Fruit fly (Drosophila melanogaster): Measurements from ENCODE around the gene CG12237.
A peak's percentile ranks its signal among the peaks of the same experiment; 100 is the strongest.

CG12237 gene

dm6 chrX:19683040-19683875, 40.6 kb upstream of the CG12237 start, which contains the start of the genes dome and Ubqn (continued):
- TF ChIP-seq CG1603 (tag; optimal IDR thresholded peaks at IDR 0.05) (peak; percentile 79), CG33213 (GFP tag; optimal IDR thresholded peaks at IDR 0.05) (no peak), fd64A (GFP tag; optimal IDR thresholded peaks at IDR 0.05) (no peak), CG12299 (tag; optimal IDR thresholded peaks at IDR 0.05) (no peak), Atf3 (GFP tag; optimal IDR thresholded peaks at IDR 0.05) (no peak), luna (GFP tag; optimal IDR thresholded peaks at IDR 0.05) (no peak), sim (GFP tag; IDR thresholded peaks at IDR 0.05) (no peak), wdn (GFP tag; IDR thresholded peaks at IDR 0.05) (no peak), gro (GFP tag; optimal IDR thresholded peaks at IDR 0.05) (no peak), Eip74EF (GFP tag; optimal IDR thresholded peaks at IDR 0.05) (no peak), vvl (GFP tag; IDR thresholded peaks at IDR 0.05) (no peak; the same call in 1 of the 2 replicates), abd-A (tag; optimal IDR thresholded peaks at IDR 0.05) (no peak), Ptx1 (GFP tag; IDR thresholded peaks at IDR 0.05) (no peak), NC2β (GFP tag; optimal IDR thresholded peaks at IDR 0.05) (peak; percentile 33), CG14710 (tag; optimal IDR thresholded peaks at IDR 0.05) (peak; percentile 76), CG3065 (GFP tag; optimal IDR thresholded peaks at IDR 0.05) (no peak), nerfin-1 (tag; optimal IDR thresholded peaks at IDR 0.05) (no peak), her (GFP tag; optimal IDR thresholded peaks at IDR 0.05) (no peak), sens (GFP tag) (peak; percentile 72), pzg (GFP tag; optimal IDR thresholded peaks at IDR 0.05) (peak; percentile 94), CG10654 (GFP tag; optimal IDR thresholded peaks at IDR 0.05) (no peak), E2f2 (GFP tag; IDR thresholded peaks at IDR 0.05) (peak; percentile 39), dysf (GFP tag; IDR thresholded peaks at IDR 0.05) (no peak), Meics (GFP tag; optimal IDR thresholded peaks at IDR 0.05) (peak; percentile 36), Hr78 (GFP tag; optimal IDR thresholded peaks at IDR 0.05) (no peak), Lim3 (GFP tag; IDR thresholded peaks at IDR 0.05) (no peak), kni (GFP tag; optimal IDR thresholded peaks at IDR 0.05) (peak; percentile 34), Hsf (GFP tag; optimal IDR thresholded peaks at IDR 0.05) (peak; percentile 12), CG31441 (GFP tag; IDR thresholded peaks at IDR 0.05) (no peak), run (tag; optimal IDR thresholded peaks at IDR 0.05) (no peak), Taf1 (GFP tag; IDR thresholded peaks at IDR 0.05) (no peak), Rfx (GFP tag; IDR thresholded peaks at IDR 0.05) (no peak), CG10147 (GFP tag; optimal IDR thresholded peaks at IDR 0.05) (no peak), CG7987 (GFP tag; optimal IDR thresholded peaks at IDR 0.05) (no peak), BtbVII (GFP tag; optimal IDR thresholded peaks at IDR 0.05) (peak; percentile 25), CG13894 (tag; optimal IDR thresholded peaks at IDR 0.05) (peak; percentile 33), jigr1 (GFP tag; IDR thresholded peaks at IDR 0.05) (no peak), hb (GFP tag; IDR thresholded peaks at IDR 0.05; ENCODE audit: partially characterized antibody) (peak; percentile 93), z (GFP tag; IDR thresholded peaks at IDR 0.05) (no peak), chn (GFP tag; optimal IDR thresholded peaks at IDR 0.05) (no peak), Lpt (GFP tag; optimal IDR thresholded peaks at IDR 0.05) (no peak), kah (GFP tag; optimal IDR thresholded peaks at IDR 0.05) (peak; percentile 33), CG2199 (GFP tag; IDR thresholded peaks at IDR 0.05) (no peak), Vsx1 (GFP tag; optimal IDR thresholded peaks at IDR 0.05) (no peak), aop (GFP tag; IDR thresholded peaks at IDR 0.05) (no peak), CG9727 (GFP tag; optimal IDR thresholded peaks at IDR 0.05) (peak; percentile 22), CG4854 (GFP tag; optimal IDR thresholded peaks at IDR 0.05) (no peak), CG12219 (GFP tag; optimal IDR thresholded peaks at IDR 0.05) (no peak), Stat92E (GFP tag; optimal IDR thresholded peaks at IDR 0.05) (peak in 2 of 3 experiments; percentile 41 to 100), B-H1 (GFP tag; IDR thresholded peaks at IDR 0.05) (no peak)

All from whole organism, embryonic.